Fruit fly (Drosophila melanogaster) whole organism, embryonic: ENCODE measurements around the gene Appl.

Source experiments
- Atf3 ChIP-seq: fragments of 200-800 bp; sonication (Bioruptor generic); optimal IDR thresholded peaks from 3 replicates; lab custom pipeline; 2016; ENCODE audit warnings: missing biosample characterization, missing genetic modification characterization
- CG10274 ChIP-seq: fragments of 200-800 bp; sonication (Bioruptor generic); optimal IDR thresholded peaks from 3 replicates; lab custom pipeline; 2017; ENCODE audit warnings: missing biosample characterization, mild to moderate bottlenecking, missing genetic modification characterization
- CG11456 ChIP-seq: fragments of 200-800 bp; sonication (Bioruptor generic); IDR thresholded peaks from 3 replicates; pipeline ENCODE4 v1.3.6; 2022; ENCODE audit warnings: missing biosample characterization, missing genetic modification characterization
- CG12155 ChIP-seq: fragments of 200-800 bp; sonication (Bioruptor generic); optimal IDR thresholded peaks from 3 replicates; lab custom pipeline; 2016; ENCODE audit warnings: missing biosample characterization, missing genetic modification characterization
- CG12659 ChIP-seq: fragments of 200-800 bp; sonication (Bioruptor generic); optimal IDR thresholded peaks from 3 replicates; lab custom pipeline; 2017; ENCODE audit warnings: mild to moderate bottlenecking, missing biosample characterization, missing genetic modification reagents, missing genetic modification characterization
- CG12942 ChIP-seq: fragments of 200-800 bp; sonication (Bioruptor generic); optimal IDR thresholded peaks from 3 replicates; lab custom pipeline; 2016; ENCODE audit warnings: missing biosample characterization, missing genetic modification characterization
- CG15011 ChIP-seq: fragments of 200-800 bp; sonication (Bioruptor generic); optimal IDR thresholded peaks from 3 replicates; lab custom pipeline; 2018; ENCODE audit warnings: missing biosample characterization, mild to moderate bottlenecking, missing genetic modification characterization
- CG17359 ChIP-seq: fragments of 200-800 bp; sonication (Bioruptor generic); optimal IDR thresholded peaks from 3 replicates; lab custom pipeline; 2018; ENCODE audit warnings: missing biosample characterization, mild to moderate bottlenecking, missing genetic modification characterization, moderate library complexity
- CG18262 ChIP-seq: fragments of 200-800 bp; optimal IDR thresholded peaks from 3 replicates; lab custom pipeline; 2019; ENCODE audit warnings: missing biosample characterization, mild to moderate bottlenecking, missing genetic modification characterization, moderate library complexity
- CG18599 ChIP-seq: fragments of 200-800 bp; sonication (Bioruptor generic); optimal IDR thresholded peaks from 3 replicates; lab custom pipeline; 2017; ENCODE audit warnings: missing biosample characterization, missing genetic modification characterization, mild to moderate bottlenecking, moderate library complexity, missing genetic modification reagents
- CG3065 ChIP-seq: fragments of 200-800 bp; sonication (Bioruptor generic); optimal IDR thresholded peaks from 2 replicates; lab custom pipeline; 2016; ENCODE audit warnings: missing biosample characterization, missing genetic modification characterization
- CG32767 ChIP-seq: fragments of 200-800 bp; sonication (Bioruptor generic); IDR thresholded peaks from 2 replicates; pipeline ENCODE4 v1.3.6; 2022; ENCODE audit warnings: missing biosample characterization, missing genetic modification characterization
- CG6175 ChIP-seq: fragments of 200-800 bp; sonication (Bioruptor generic); IDR thresholded peaks from 3 replicates; pipeline ENCODE4 v1.3.6; 2022; ENCODE audit warnings: missing biosample characterization, missing genetic modification characterization
- CG6254 ChIP-seq: fragments of 200-800 bp; sonication (Bioruptor generic); optimal IDR thresholded peaks from 3 replicates; lab custom pipeline; 2017; ENCODE audit warnings: mild to moderate bottlenecking, missing biosample characterization, missing genetic modification reagents, missing genetic modification characterization
- CG6791 ChIP-seq: fragments of 200-800 bp; sonication (Bioruptor generic); IDR thresholded peaks from 3 replicates; pipeline ENCODE4 v1.3.6; 2022; ENCODE audit warnings: missing biosample characterization, missing genetic modification characterization; ENCODE audit not compliant: partially characterized antibody
- CG7372 ChIP-seq: fragments of 200-800 bp; sonication (Bioruptor generic); IDR thresholded peaks from 2 replicates; pipeline ENCODE4 v1.3.6; 2022; ENCODE audit warnings: missing biosample characterization, missing genetic modification characterization
- CG7839 ChIP-seq: fragments of 200-800 bp; sonication (Bioruptor generic); optimal IDR thresholded peaks from 3 replicates; lab custom pipeline; 2018; ENCODE audit warnings: missing biosample characterization, mild to moderate bottlenecking, missing genetic modification characterization, moderate library complexity
- CG8281 ChIP-seq: fragments of 200-800 bp; sonication (Bioruptor generic); optimal IDR thresholded peaks from 2 replicates; lab custom pipeline; 2018; ENCODE audit warnings: missing biosample characterization, mild to moderate bottlenecking, missing genetic modification characterization, moderate library complexity
- CTCF ChIP-seq: fragments of 200-800 bp; sonication (Bioruptor generic); optimal IDR thresholded peaks from 2 replicates; lab custom pipeline; 2017; ENCODE audit warnings: missing biosample characterization, mild to moderate bottlenecking, missing genetic modification characterization, moderate library complexity
- Dfd ChIP-seq, 2 experiments: fragments of >200 bp; optimal IDR thresholded peaks; 2 replicates each; lab custom pipeline; 2017; ENCODE audit warnings: missing biosample characterization in 2 of 2, missing genetic modification characterization in 2 of 2
- E2f1 ChIP-seq: fragments of 200-800 bp; sonication (Bioruptor generic); IDR thresholded peaks from 2 replicates; pipeline ENCODE4 v1.3.6; 2022; ENCODE audit warnings: missing biosample characterization, missing genetic modification characterization
- GATAe ChIP-seq: fragments of 200-800 bp; sonication (Bioruptor generic); conservative IDR thresholded peaks from 2 replicates; pipeline ENCODE4 v1.3.6; 2022; ENCODE audit warnings: missing biosample characterization, missing genetic modification characterization
- H2.0 ChIP-seq: fragments of 200-800 bp; sonication (Bioruptor generic); IDR thresholded peaks from 2 replicates; pipeline ENCODE4 v1.3.6; 2022; ENCODE audit warnings: missing biosample characterization, missing genetic modification characterization
- Hand ChIP-seq: fragments of 200-800 bp; sonication (Bioruptor generic); optimal IDR thresholded peaks from 2 replicates; lab custom pipeline; 2017; ENCODE audit warnings: mild to moderate bottlenecking, missing biosample characterization, missing genetic modification reagents, missing genetic modification characterization
- Hr3 ChIP-seq: fragments of 200-800 bp; sonication (Bioruptor generic); optimal IDR thresholded peaks from 3 replicates; lab custom pipeline; 2016; ENCODE audit warnings: missing biosample characterization, missing genetic modification characterization
- Hr78 ChIP-seq, 2 experiments: fragments of 200-800 bp in 1 of 2; fragments of >200 bp in 1 of 2; sonication (Bioruptor generic) in 1 of 2; optimal IDR thresholded peaks; 2 replicates each; lab custom pipeline; 2017 to 2019; ENCODE audit warnings: missing biosample characterization in 2 of 2, missing genetic modification characterization in 2 of 2, mild to moderate bottlenecking in 1 of 2, moderate library complexity in 1 of 2
- Med ChIP-seq: fragments of 200-800 bp; sonication (Bioruptor generic); peaks from one replicate; lab custom pipeline; 2016; ENCODE audit warnings: missing biosample characterization, missing genetic modification characterization, mild to moderate bottlenecking, inconsistent platforms, moderate library complexity
- Sox100B ChIP-seq: fragments of 200-800 bp; sonication (Bioruptor generic); optimal IDR thresholded peaks from 3 replicates; lab custom pipeline; 2018; ENCODE audit warnings: missing biosample characterization, mild to moderate bottlenecking, missing genetic modification characterization
- Xbp1 ChIP-seq: fragments of 200-800 bp; sonication (Bioruptor generic); optimal IDR thresholded peaks from 3 replicates; lab custom pipeline; 2016; ENCODE audit warnings: missing biosample characterization, mild to moderate bottlenecking, missing genetic modification characterization
- ara ChIP-seq: fragments of 200-800 bp; sonication (Bioruptor generic); IDR thresholded peaks from 2 replicates; pipeline ENCODE4 v1.3.6; 2022; ENCODE audit warnings: missing biosample characterization, missing genetic modification characterization
- ase ChIP-seq: fragments of 200-800 bp; sonication (Bioruptor generic); IDR thresholded peaks from 3 replicates; pipeline ENCODE4 v1.3.6; 2022; ENCODE audit warnings: missing biosample characterization, missing genetic modification characterization
- cas ChIP-seq: fragments of 200-800 bp; sonication (Bioruptor generic); IDR thresholded peaks from 2 replicates; pipeline ENCODE4 v1.3.6; 2022; ENCODE audit warnings: missing biosample characterization, missing genetic modification characterization
- caup ChIP-seq: fragments of 200-800 bp; sonication (Bioruptor generic); optimal IDR thresholded peaks from 3 replicates; lab custom pipeline; 2017; ENCODE audit warnings: missing biosample characterization, mild to moderate bottlenecking, missing genetic modification characterization, moderate library complexity; ENCODE audit not compliant: severe bottlenecking
- crc ChIP-seq: fragments of 200-800 bp; sonication (Bioruptor generic); optimal IDR thresholded peaks from 2 replicates; lab custom pipeline; 2016; ENCODE audit warnings: missing biosample characterization, missing genetic modification characterization
- crp ChIP-seq, 2 experiments: fragments of 200-800 bp; sonication (Bioruptor generic); optimal IDR thresholded peaks; 2 replicates in 1 of 2; 3 replicates in 1 of 2; lab custom pipeline; 2017; ENCODE audit warnings: missing biosample characterization in 2 of 2, missing genetic modification characterization in 2 of 2, mild to moderate bottlenecking in 1 of 2, moderate library complexity in 1 of 2
- exex ChIP-seq: fragments of 200-800 bp; sonication (Bioruptor generic); optimal IDR thresholded peaks from 4 replicates; lab custom pipeline; 2018; ENCODE audit warnings: missing biosample characterization, mild to moderate bottlenecking, missing genetic modification characterization, moderate library complexity
- eyg ChIP-seq: fragments of 200-800 bp; sonication (Bioruptor generic); optimal IDR thresholded peaks from 3 replicates; lab custom pipeline; 2016; ENCODE audit warnings: missing biosample characterization, missing genetic modification characterization
- fd3F ChIP-seq: fragments of 200-800 bp; sonication (Bioruptor generic); optimal IDR thresholded peaks from 2 replicates; lab custom pipeline; 2018; ENCODE audit warnings: missing biosample characterization, mild to moderate bottlenecking, missing genetic modification characterization, moderate library complexity
- gfzf ChIP-seq: fragments of 200-800 bp; sonication (Bioruptor generic); optimal IDR thresholded peaks from 2 replicates; lab custom pipeline; 2016; ENCODE audit warnings: missing biosample characterization, mild to moderate bottlenecking, missing genetic modification characterization, moderate library complexity
- grn ChIP-seq: fragments of 200-800 bp; sonication (Bioruptor generic); optimal IDR thresholded peaks from 3 replicates; lab custom pipeline; 2017; ENCODE audit warnings: missing biosample characterization, missing genetic modification characterization
- gt ChIP-seq: fragments of 200-800 bp; sonication (Bioruptor generic); IDR thresholded peaks from 2 replicates; pipeline ENCODE4 v1.3.6; 2022; ENCODE audit warnings: missing biosample characterization, missing genetic modification characterization
- hkb ChIP-seq, 2 experiments: fragments of 200-800 bp in 1 of 2; fragments of >200 bp in 1 of 2; sonication (Bioruptor generic) in 1 of 2; IDR thresholded peaks in 1 of 2; optimal IDR thresholded peaks in 1 of 2; 2 replicates each; pipeline versions ENCODE4 v1.3.6 to Lab custom; 2017 to 2022; ENCODE audit warnings: missing biosample characterization in 1 of 2, missing genetic modification characterization in 1 of 2
- kay ChIP-seq: fragments of 200-800 bp; sonication (Bioruptor generic); optimal IDR thresholded peaks from 2 replicates; lab custom pipeline; 2016; ENCODE audit warnings: missing biosample characterization, missing genetic modification characterization
- phol ChIP-seq: fragments of 200-800 bp; sonication (Bioruptor generic); optimal IDR thresholded peaks from 3 replicates; lab custom pipeline; 2018; ENCODE audit warnings: missing biosample characterization, mild to moderate bottlenecking, missing genetic modification characterization, moderate library complexity
- ranshi ChIP-seq: fragments of 200-800 bp; sonication (Bioruptor generic); IDR thresholded peaks from 2 replicates; pipeline ENCODE4 v1.3.6; 2022; ENCODE audit warnings: missing biosample characterization, missing genetic modification characterization
- sd ChIP-seq: fragments of 200-800 bp; sonication (Bioruptor generic); optimal IDR thresholded peaks from 3 replicates; lab custom pipeline; 2018; ENCODE audit warnings: missing biosample characterization, mild to moderate bottlenecking, missing genetic modification characterization, moderate library complexity
- slbo ChIP-seq: fragments of 200-800 bp; sonication (Bioruptor generic); IDR thresholded peaks from 2 replicates; pipeline ENCODE4 v1.3.6; 2022; ENCODE audit warnings: missing biosample characterization, missing genetic modification characterization
- tap ChIP-seq: fragments of 200-800 bp; optimal IDR thresholded peaks from 3 replicates; lab custom pipeline; 2019; ENCODE audit warnings: missing biosample characterization, mild to moderate bottlenecking, missing genetic modification characterization, moderate library complexity
- z ChIP-seq: fragments of 200-800 bp; sonication (Bioruptor generic); IDR thresholded peaks from 3 replicates; pipeline ENCODE4 v1.3.6; 2022; ENCODE audit warnings: missing biosample characterization, missing genetic modification characterization
- zen2 ChIP-seq: fragments of 200-800 bp; sonication (Bioruptor generic); IDR thresholded peaks from 3 replicates; pipeline ENCODE4 v1.3.6; 2022; ENCODE audit warnings: missing biosample characterization, missing genetic modification characterization; ENCODE audit not compliant: partially characterized antibody

Gene Appl

DNA sequence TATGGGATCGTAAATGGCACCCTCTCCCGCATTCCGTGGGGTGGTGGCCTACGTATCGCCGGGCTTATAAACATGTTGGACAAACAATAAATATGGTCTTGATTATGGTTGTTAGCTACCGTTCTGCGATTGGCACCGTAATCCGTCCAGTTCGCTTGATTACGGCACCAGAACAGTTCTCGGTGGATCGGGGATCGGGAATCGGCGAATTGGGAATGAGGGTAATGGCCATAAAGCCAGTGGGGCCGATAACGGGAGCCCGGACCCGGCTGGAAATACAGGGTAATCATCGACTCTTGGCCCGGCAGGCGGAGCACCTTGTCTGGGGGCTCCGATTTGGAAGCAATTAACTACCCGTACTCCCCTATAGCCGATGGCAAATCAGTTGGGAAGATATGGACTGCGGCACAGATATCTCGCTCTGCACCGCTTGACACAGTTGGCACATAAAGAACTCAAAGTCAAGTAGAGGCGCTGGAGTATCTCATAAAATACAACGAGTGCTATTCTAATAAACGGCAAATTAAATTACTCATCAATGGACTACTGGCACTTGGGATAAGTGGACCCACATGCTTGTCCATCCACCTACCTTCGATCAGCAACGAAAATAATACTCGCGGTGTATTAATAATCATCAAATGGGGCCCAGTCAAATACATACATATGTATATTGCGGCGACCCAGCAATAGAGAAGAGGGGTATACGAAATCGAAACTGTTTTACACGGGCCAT, 68.2 kb downstream of the Appl start (continued):
- no peak for TF ChIP-seq slbo (GFP tag; lab: Robert Waterston, UW)
- no peak for TF ChIP-seq cas (GFP tag; lab: Robert Waterston, UW)
- no peak for TF ChIP-seq z (GFP tag; lab: Robert Waterston, UW)
- no peak for TF ChIP-seq Atf3 (GFP tag; lab: Kevin White, UChicago)
- no peak for TF ChIP-seq ase (GFP tag; lab: Robert Waterston, UW)
- no peak for TF ChIP-seq Sox100B
- no peak for TF ChIP-seq zen2 (GFP tag; lab: Robert Waterston, UW)
- no peak for TF ChIP-seq CG18262 (tag; lab: Kevin White, UChicago)
- TF ChIP-seq CG6175 (GFP tag; lab: Robert Waterston, UW): no peak
- no peak for TF ChIP-seq CG8281 (tag; lab: Kevin White, UChicago)
- TF ChIP-seq Med (GFP tag; lab: Kevin White, UChicago): peak; percentile 67
- TF ChIP-seq CG7372 (GFP tag; lab: Robert Waterston, UW): no peak
- peak; percentile 7 for TF ChIP-seq CG18599 (GFP tag; lab: Kevin White, UChicago)
- TF ChIP-seq Xbp1 (GFP tag; lab: Kevin White, UChicago): no peak
- no peak for TF ChIP-seq CG6791 (GFP tag; lab: Robert Waterston, UW)
- no peak for TF ChIP-seq CG6254
- no peak for TF ChIP-seq Hr78 (GFP tag; optimal IDR thresholded peaks at IDR 0.05; lab: Kevin White, UChicago)
- TF ChIP-seq CG11456 (GFP tag; lab: Robert Waterston, UW): no peak
- peak; percentile 59 for TF ChIP-seq sd (tag; lab: Kevin White, UChicago)
- TF ChIP-seq gfzf (GFP tag; lab: Kevin White, UChicago): no peak
- no peak for TF ChIP-seq CG10274 (GFP tag; lab: Kevin White, UChicago)
- no peak for TF ChIP-seq Dfd (GFP tag; optimal IDR thresholded peaks at IDR 0.05; lab: Kevin White, UChicago)
- TF ChIP-seq H2.0 (GFP tag; lab: Robert Waterston, UW): no peak
- TF ChIP-seq GATAe (GFP tag; lab: Robert Waterston, UW): 0 out of 2 replicates have a peak, but pooled peaks have one; percentile 16
- no peak for TF ChIP-seq caup (GFP tag; lab: Kevin White, UChicago)
- TF ChIP-seq eyg (GFP tag; lab: Kevin White, UChicago): no peak
- TF ChIP-seq gt (GFP tag; lab: Robert Waterston, UW): no peak
- no peak for TF ChIP-seq CG12659 (GFP tag; lab: Kevin White, UChicago)
- TF ChIP-seq hkb (optimal IDR thresholded peaks at IDR 0.05; lab: Kevin White, UChicago): no peak
- no peak for TF ChIP-seq hkb (GFP tag; IDR thresholded peaks at IDR 0.05; lab: Robert Waterston, UW)
- TF ChIP-seq E2f1: no peak
- no peak for TF ChIP-seq crc (GFP tag; lab: Kevin White, UChicago)
- TF ChIP-seq fd3F (GFP tag; lab: Kevin White, UChicago): no peak
- no peak for TF ChIP-seq CG12155 (GFP tag; lab: Kevin White, UChicago)
- TF ChIP-seq ara (GFP tag; lab: Robert Waterston, UW): no peak
- no peak for TF ChIP-seq CG12942
- no peak for TF ChIP-seq CG17359 (tag; lab: Kevin White, UChicago)
- TF ChIP-seq CTCF: no peak
- TF ChIP-seq CG7839 (tag; lab: Kevin White, UChicago): no peak
- TF ChIP-seq CG15011 (GFP tag; lab: Kevin White, UChicago): no peak
- TF ChIP-seq tap: no peak
- TF ChIP-seq Hand (GFP tag; lab: Kevin White, UChicago): no peak
- TF ChIP-seq grn (GFP tag; lab: Kevin White, UChicago): peak; percentile 32
- TF ChIP-seq phol (tag; lab: Kevin White, UChicago): no peak
- TF ChIP-seq Hr3 (GFP tag; lab: Kevin White, UChicago): no peak
- TF ChIP-seq CG32767 (GFP tag; lab: Robert Waterston, UW): no peak
- TF ChIP-seq exex: peak; percentile 89
- no peak for TF ChIP-seq crp (GFP tag; optimal IDR thresholded peaks at IDR 0.05; lab: Kevin White, UChicago)
- no peak for TF ChIP-seq CG3065 (GFP tag; lab: Kevin White, UChicago)
- TF ChIP-seq kay (GFP tag; lab: Kevin White, UChicago): no peak
- TF ChIP-seq ranshi (GFP tag; lab: Robert Waterston, UW): no peak
